Fruit fly (Drosophila melanogaster) whole organism, wandering third instar larva: ENCODE measurements around the gene Pvf1.

ENCODE experiments used
- Myc ChIP-seq: fragments of >200 bp; optimal IDR thresholded peaks from 2 replicates; lab custom pipeline; 2017
- br ChIP-seq: fragments of 200-800 bp; sonication (Bioruptor generic); optimal IDR thresholded peaks from 2 replicates; lab custom pipeline; 2016; ENCODE audit warnings: missing biosample characterization, missing genetic modification characterization
- brk ChIP-seq: fragments of 200-800 bp; sonication (Bioruptor generic); optimal IDR thresholded peaks from 2 replicates; lab custom pipeline; 2016; ENCODE audit warnings: missing biosample characterization, mild to moderate bottlenecking, missing genetic modification characterization
- lola ChIP-seq: fragments of >200 bp; optimal IDR thresholded peaks from 2 replicates; lab custom pipeline; 2017; ENCODE audit warnings: missing biosample characterization, missing genetic modification characterization
- pan ChIP-seq: fragments of >200 bp; optimal IDR thresholded peaks from 2 replicates; lab custom pipeline; 2017
- psq ChIP-seq: fragments of 200-800 bp; sonication (Bioruptor generic); optimal IDR thresholded peaks from 3 replicates; lab custom pipeline; 2017; ENCODE audit warnings: missing biosample characterization, mild to moderate bottlenecking, missing genetic modification characterization, moderate library complexity
- sv ChIP-seq: fragments of 200-800 bp; sonication (Bioruptor generic); optimal IDR thresholded peaks from 3 replicates; lab custom pipeline; 2016; ENCODE audit warnings: missing biosample characterization, missing genetic modification characterization

DNA sequence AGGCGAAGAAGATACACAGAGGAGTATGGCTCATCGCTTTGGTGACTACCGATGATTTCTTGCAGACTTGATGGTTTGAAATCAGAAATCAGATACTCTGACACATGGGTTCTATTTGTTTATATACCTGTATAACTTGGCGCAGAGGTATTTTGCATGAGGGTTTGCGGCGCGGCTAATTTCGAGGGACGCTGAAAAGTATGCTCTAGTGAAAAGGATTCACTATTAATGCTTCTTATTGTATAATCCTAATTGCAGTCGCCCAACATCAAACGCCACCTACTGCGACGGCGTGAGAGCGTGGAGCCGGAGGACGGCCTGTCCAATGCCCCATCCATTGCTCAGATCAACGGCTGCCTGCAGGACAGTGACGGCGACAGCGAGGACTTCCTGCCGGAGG is 27.4 kb upstream of the Pvf1 start:
- TF ChIP-seq Myc (lab: Kevin White, UChicago) = no peak
- TF ChIP-seq psq (GFP tag; lab: Kevin White, UChicago) = no peak
- TF ChIP-seq pan (lab: Kevin White, UChicago) = no peak
- no peak for TF ChIP-seq brk
- TF ChIP-seq sv (GFP tag; lab: Kevin White, UChicago) = no peak
- no peak for TF ChIP-seq br
- no peak for TF ChIP-seq lola (GFP tag; lab: Kevin White, UChicago)
